Fruit fly (Drosophila melanogaster) whole organism, embryonic: Measurements from ENCODE around the gene CG15014.

Experiments
- ATbp ChIP-seq: fragments of 200-800 bp; sonication (Bioruptor generic); optimal IDR thresholded peaks from 2 replicates; lab custom pipeline; 2017; ENCODE audit warnings: missing biosample characterization, mild to moderate bottlenecking, missing genetic modification characterization, missing genetic modification reagents
- CG10366 ChIP-seq: fragments of 200-800 bp; sonication (Bioruptor generic); IDR thresholded peaks from 2 replicates; pipeline ENCODE4 v1.3.6; 2022; ENCODE audit warnings: missing biosample characterization, missing genetic modification characterization
- CG10979 ChIP-seq: fragments of 200-800 bp; sonication (Bioruptor generic); optimal IDR thresholded peaks from 2 replicates; lab custom pipeline; 2018; ENCODE audit warnings: missing biosample characterization, mild to moderate bottlenecking, missing genetic modification characterization, moderate library complexity
- CG12236 ChIP-seq: fragments of 200-800 bp; sonication (Bioruptor generic); optimal IDR thresholded peaks from 2 replicates; lab custom pipeline; 2016; ENCODE audit warnings: missing biosample characterization, missing genetic modification characterization
- CG13296 ChIP-seq: fragments of 200-800 bp; sonication (Bioruptor generic); optimal IDR thresholded peaks from 3 replicates; lab custom pipeline; 2018; ENCODE audit warnings: missing biosample characterization, mild to moderate bottlenecking, missing genetic modification characterization
- CG13424 ChIP-seq: fragments of 200-800 bp; sonication (Bioruptor generic); optimal IDR thresholded peaks from 2 replicates; lab custom pipeline; 2019; ENCODE audit warnings: missing biosample characterization, mild to moderate bottlenecking, missing genetic modification characterization, moderate library complexity
- CG15011 ChIP-seq: fragments of 200-800 bp; sonication (Bioruptor generic); optimal IDR thresholded peaks from 3 replicates; lab custom pipeline; 2018; ENCODE audit warnings: missing biosample characterization, mild to moderate bottlenecking, missing genetic modification characterization
- CG15601 ChIP-seq: fragments of 200-800 bp; sonication (Bioruptor generic); optimal IDR thresholded peaks from 3 replicates; lab custom pipeline; 2019; ENCODE audit warnings: missing biosample characterization, mild to moderate bottlenecking, missing genetic modification characterization, moderate library complexity
- CG17829 ChIP-seq: fragments of 200-800 bp; optimal IDR thresholded peaks from 2 replicates; lab custom pipeline; 2019; ENCODE audit warnings: missing biosample characterization, mild to moderate bottlenecking, missing genetic modification characterization, moderate library complexity
- CG18262 ChIP-seq: fragments of 200-800 bp; optimal IDR thresholded peaks from 3 replicates; lab custom pipeline; 2019; ENCODE audit warnings: missing biosample characterization, mild to moderate bottlenecking, missing genetic modification characterization, moderate library complexity
- CG18476 ChIP-seq: fragments of 200-800 bp; sonication (Bioruptor generic); optimal IDR thresholded peaks from 2 replicates; lab custom pipeline; 2016; ENCODE audit warnings: missing biosample characterization, mild to moderate bottlenecking, missing genetic modification characterization
- CG32767 ChIP-seq: fragments of 200-800 bp; sonication (Bioruptor generic); IDR thresholded peaks from 2 replicates; pipeline ENCODE4 v1.3.6; 2022; ENCODE audit warnings: missing biosample characterization, missing genetic modification characterization
- CG32772 ChIP-seq: fragments of 200-800 bp; sonication (Bioruptor generic); IDR thresholded peaks from 2 replicates; pipeline ENCODE4 v1.3.6; 2022; ENCODE audit warnings: missing biosample characterization, missing genetic modification characterization
- CG3726 ChIP-seq: fragments of 200-800 bp; sonication (Bioruptor generic); IDR thresholded peaks from 3 replicates; pipeline ENCODE4, ENCODE4 v1.3.6; 2022; ENCODE audit warnings: missing biosample characterization, missing genetic modification characterization
- CG3995 ChIP-seq: fragments of 200-800 bp; sonication (Bioruptor generic); optimal IDR thresholded peaks from 3 replicates; lab custom pipeline; 2016; ENCODE audit warnings: missing biosample characterization, missing genetic modification characterization
- CG8290 ChIP-seq, 3 experiments: fragments of 200-800 bp; sonication (Bioruptor generic); optimal IDR thresholded peaks; 2 replicates each; lab custom pipeline; 2016 to 2019; ENCODE audit warnings: missing biosample characterization in 3 of 3, missing genetic modification characterization in 3 of 3, mild to moderate bottlenecking in 2 of 3, moderate library complexity in 1 of 3
- CG8944 ChIP-seq: fragments of 200-800 bp; sonication (Bioruptor generic); optimal IDR thresholded peaks from 3 replicates; lab custom pipeline; 2016; ENCODE audit warnings: missing biosample characterization, missing genetic modification characterization
- CG9727 ChIP-seq: fragments of 200-800 bp; sonication (Bioruptor generic); optimal IDR thresholded peaks from 3 replicates; lab custom pipeline; 2017; ENCODE audit warnings: missing biosample characterization, mild to moderate bottlenecking, missing genetic modification characterization
- Dll ChIP-seq: fragments of 200-800 bp; sonication (Bioruptor generic); IDR thresholded peaks from 4 replicates; pipeline ENCODE4 v1.3.6; 2022; ENCODE audit warnings: missing biosample characterization, missing genetic modification characterization; ENCODE audit not compliant: partially characterized antibody
- HmgD ChIP-seq: fragments of 200-800 bp; sonication (Bioruptor generic); optimal IDR thresholded peaks from 3 replicates; lab custom pipeline; 2016; ENCODE audit warnings: missing biosample characterization, missing genetic modification characterization
- HmgZ ChIP-seq: fragments of 200-800 bp; sonication (Bioruptor generic); optimal IDR thresholded peaks from 2 replicates; lab custom pipeline; 2018; ENCODE audit warnings: missing biosample characterization, mild to moderate bottlenecking, missing genetic modification characterization
- Hr51 ChIP-seq, 2 experiments: fragments of 200-800 bp; sonication (Bioruptor generic); optimal IDR thresholded peaks; 2 replicates in 1 of 2; 3 replicates in 1 of 2; lab custom pipeline; 2016 to 2018; ENCODE audit warnings: missing biosample characterization in 2 of 2, missing genetic modification characterization in 2 of 2, mild to moderate bottlenecking in 1 of 2, moderate library complexity in 1 of 2
- Med ChIP-seq: fragments of 200-800 bp; sonication (Bioruptor generic); peaks from one replicate; lab custom pipeline; 2016; ENCODE audit warnings: missing biosample characterization, missing genetic modification characterization, mild to moderate bottlenecking, inconsistent platforms, moderate library complexity
- Myb ChIP-seq: fragments of 200-800 bp; sonication (Bioruptor generic); optimal IDR thresholded peaks from 2 replicates; lab custom pipeline; 2016; ENCODE audit warnings: missing biosample characterization, missing genetic modification characterization
- NfI ChIP-seq: fragments of 200-800 bp; sonication (Bioruptor generic); optimal IDR thresholded peaks from 3 replicates; lab custom pipeline; 2018; ENCODE audit warnings: missing biosample characterization, mild to moderate bottlenecking, missing genetic modification characterization, moderate library complexity
- PHDP ChIP-seq: fragments of 200-800 bp; sonication (Bioruptor generic); optimal IDR thresholded peaks from 3 replicates; lab custom pipeline; 2018; ENCODE audit warnings: missing biosample characterization, mild to moderate bottlenecking, missing genetic modification characterization, moderate library complexity
- Sox100B ChIP-seq: fragments of 200-800 bp; sonication (Bioruptor generic); optimal IDR thresholded peaks from 3 replicates; lab custom pipeline; 2018; ENCODE audit warnings: missing biosample characterization, mild to moderate bottlenecking, missing genetic modification characterization
- Stat92E ChIP-seq, 3 experiments: fragments of >200 bp in 2 of 3; fragments of 200-800 bp in 1 of 3; sonication (Bioruptor generic) in 1 of 3; optimal IDR thresholded peaks; 2 replicates each; lab custom pipeline; 2017 to 2019; ENCODE audit warnings: missing biosample characterization in 3 of 3, missing genetic modification characterization in 3 of 3, mild to moderate bottlenecking in 1 of 3, moderate library complexity in 1 of 3
- ara ChIP-seq: fragments of 200-800 bp; sonication (Bioruptor generic); IDR thresholded peaks from 2 replicates; pipeline ENCODE4 v1.3.6; 2022; ENCODE audit warnings: missing biosample characterization, missing genetic modification characterization
- ato ChIP-seq: fragments of 200-800 bp; sonication (Bioruptor generic); IDR thresholded peaks from 2 replicates; pipeline ENCODE4 v1.3.6; 2022; ENCODE audit warnings: missing biosample characterization, missing genetic modification characterization; ENCODE audit not compliant: partially characterized antibody
- az2 ChIP-seq: fragments of 200-800 bp; sonication (Bioruptor generic); optimal IDR thresholded peaks from 3 replicates; lab custom pipeline; 2016; ENCODE audit warnings: missing biosample characterization, missing genetic modification characterization
- bbx ChIP-seq: fragments of 200-800 bp; sonication (Bioruptor generic); IDR thresholded peaks from 2 replicates; pipeline ENCODE4 v1.3.6; 2022; ENCODE audit warnings: missing biosample characterization, missing genetic modification characterization; ENCODE audit not compliant: partially characterized antibody
- bigmax ChIP-seq: fragments of 200-800 bp; sonication (Bioruptor generic); optimal IDR thresholded peaks from 2 replicates; lab custom pipeline; 2018; ENCODE audit warnings: missing biosample characterization, mild to moderate bottlenecking, missing genetic modification characterization
- btn ChIP-seq: fragments of 200-800 bp; sonication (Bioruptor generic); optimal IDR thresholded peaks from 2 replicates; lab custom pipeline; 2016; ENCODE audit warnings: missing biosample characterization, missing genetic modification characterization
- corto ChIP-seq: fragments of 200-800 bp; sonication (Bioruptor generic); optimal IDR thresholded peaks from 2 replicates; lab custom pipeline; 2016; ENCODE audit warnings: missing biosample characterization, mild to moderate bottlenecking, missing genetic modification characterization, moderate library complexity
- fu2 ChIP-seq: fragments of 200-800 bp; sonication (Bioruptor generic); optimal IDR thresholded peaks from 2 replicates; lab custom pipeline; 2016; ENCODE audit warnings: missing biosample characterization, missing genetic modification characterization
- gcm ChIP-seq: fragments of 200-800 bp; sonication (Bioruptor generic); optimal IDR thresholded peaks from 2 replicates; lab custom pipeline; 2019; ENCODE audit warnings: missing biosample characterization, mild to moderate bottlenecking, missing genetic modification characterization, moderate library complexity
- gem ChIP-seq: fragments of 200-800 bp; sonication (Bioruptor generic); optimal IDR thresholded peaks from 2 replicates; lab custom pipeline; 2019; ENCODE audit warnings: missing biosample characterization, mild to moderate bottlenecking, missing genetic modification characterization, moderate library complexity
- grau ChIP-seq: fragments of 200-800 bp; optimal IDR thresholded peaks from 3 replicates; lab custom pipeline; 2019; ENCODE audit warnings: missing biosample characterization, mild to moderate bottlenecking, missing genetic modification characterization, moderate library complexity
- inv ChIP-seq: fragments of 200-800 bp; sonication (Bioruptor generic); IDR thresholded peaks from 2 replicates; pipeline ENCODE4 v1.3.6; 2022; ENCODE audit warnings: missing biosample characterization, missing genetic modification characterization; ENCODE audit not compliant: partially characterized antibody
- kni ChIP-seq: fragments of 200-800 bp; sonication (Bioruptor generic); optimal IDR thresholded peaks from 3 replicates; lab custom pipeline; 2017; ENCODE audit warnings: mild to moderate bottlenecking, missing biosample characterization, missing genetic modification reagents, missing genetic modification characterization
- lilli ChIP-seq: fragments of 200-800 bp; sonication (Bioruptor generic); optimal IDR thresholded peaks from 3 replicates; lab custom pipeline; 2016; ENCODE audit warnings: missing biosample characterization, missing genetic modification characterization
- phol ChIP-seq: fragments of 200-800 bp; sonication (Bioruptor generic); optimal IDR thresholded peaks from 3 replicates; lab custom pipeline; 2018; ENCODE audit warnings: missing biosample characterization, mild to moderate bottlenecking, missing genetic modification characterization, moderate library complexity
- pzg ChIP-seq: fragments of 200-800 bp; sonication (Bioruptor generic); optimal IDR thresholded peaks from 3 replicates; lab custom pipeline; 2018; ENCODE audit warnings: missing biosample characterization, mild to moderate bottlenecking, missing genetic modification characterization, moderate library complexity
- sc ChIP-seq, 3 experiments: fragments of >200 bp in 2 of 3; fragments of 200-800 bp in 1 of 3; sonication (Bioruptor generic) in 1 of 3; optimal IDR thresholded peaks; 2 replicates in 2 of 3; 3 replicates in 1 of 3; lab custom pipeline; 2017; ENCODE audit warnings: mild to moderate bottlenecking in 1 of 3, missing biosample characterization in 1 of 3, missing genetic modification characterization in 1 of 3, missing genetic modification reagents in 1 of 3
- sens ChIP-seq: fragments of 200-800 bp; sonication (Bioruptor generic); peaks from one replicate; lab custom pipeline; 2016; ENCODE audit warnings: missing biosample characterization, missing genetic modification characterization
- sisA ChIP-seq: fragments of 200-800 bp; sonication (Bioruptor generic); IDR thresholded peaks from 2 replicates; pipeline ENCODE4 v1.3.6; 2022; ENCODE audit warnings: missing biosample characterization, missing genetic modification characterization
- slbo ChIP-seq: fragments of 200-800 bp; sonication (Bioruptor generic); IDR thresholded peaks from 2 replicates; pipeline ENCODE4 v1.3.6; 2022; ENCODE audit warnings: missing biosample characterization, missing genetic modification characterization
- sob ChIP-seq: fragments of 200-800 bp; sonication (Bioruptor generic); IDR thresholded peaks from 2 replicates; pipeline ENCODE4 v1.3.6; 2022; ENCODE audit warnings: missing biosample characterization, missing genetic modification characterization
- usp ChIP-seq: fragments of >200 bp; optimal IDR thresholded peaks from 2 replicates; lab custom pipeline; 2017; ENCODE audit warnings: missing biosample characterization, missing genetic modification characterization

CG15014 gene

dm6 chr3L:4310604-4311003, 11.5 kb downstream of the CG15014 start (continued):
- TF ChIP-seq Stat92E (GFP tag; optimal IDR thresholded peaks at IDR 0.05; lab: Kevin White, UChicago) (no peak), CG13296 (GFP tag; lab: Kevin White, UChicago) (no peak), sob (GFP tag; lab: Robert Waterston, UW) (no peak), CG10979 (tag; lab: Kevin White, UChicago) (no peak), phol (tag; lab: Kevin White, UChicago) (no peak), CG3726 (no peak), Sox100B (GFP tag; lab: Kevin White, UChicago) (no peak), CG17829 (tag; lab: Kevin White, UChicago) (no peak), CG10366 (no peak), fu2 (GFP tag; lab: Kevin White, UChicago) (no peak), HmgZ (tag; lab: Kevin White, UChicago) (no peak), CG32772 (GFP tag; lab: Robert Waterston, UW) (no peak), gcm (GFP tag; lab: Kevin White, UChicago) (no peak), HmgD (GFP tag; lab: Kevin White, UChicago) (no peak), Med (peak; percentile 65), usp (GFP tag; lab: Kevin White, UChicago) (no peak), pzg (GFP tag; lab: Kevin White, UChicago) (no peak), sc (optimal IDR thresholded peaks at IDR 0.05; lab: Kevin White, UChicago) (no peak), sc (GFP tag; optimal IDR thresholded peaks at IDR 0.05; lab: Kevin White, UChicago) (no peak), CG9727 (GFP tag; lab: Kevin White, UChicago) (no peak), ato (GFP tag; lab: Robert Waterston, UW) (no peak), Myb (no peak), Hr51 (GFP tag; optimal IDR thresholded peaks at IDR 0.05; lab: Kevin White, UChicago) (peak in 1 of 2 experiments; percentile 10), inv (GFP tag; lab: Robert Waterston, UW) (no peak), sisA (peak; percentile 16; the same call in 1 of the 2 replicates), ara (GFP tag; lab: Robert Waterston, UW) (no peak), kni (no peak), NfI (GFP tag; lab: Kevin White, UChicago) (no peak), slbo (GFP tag; lab: Robert Waterston, UW) (no peak), bbx (GFP tag; lab: Robert Waterston, UW) (no peak), CG15011 (GFP tag; lab: Kevin White, UChicago) (no peak), Dll (GFP tag; lab: Robert Waterston, UW) (no peak), PHDP (tag; lab: Kevin White, UChicago) (no peak), CG8944 (GFP tag; lab: Kevin White, UChicago) (no peak), sens (peak; percentile 61), CG15601 (no peak), CG32767 (no peak), CG12236 (GFP tag; lab: Kevin White, UChicago) (no peak), gem (tag; lab: Kevin White, UChicago) (peak; percentile 22), lilli (GFP tag; lab: Kevin White, UChicago) (no peak), CG13424 (tag; lab: Kevin White, UChicago) (no peak), CG8290 (GFP tag; optimal IDR thresholded peaks at IDR 0.05; lab: Kevin White, UChicago) (no peak), CG8290 (tag; optimal IDR thresholded peaks at IDR 0.05; lab: Kevin White, UChicago) (no peak), CG18476 (GFP tag; lab: Kevin White, UChicago) (no peak), grau (tag; lab: Kevin White, UChicago) (no peak), CG18262 (tag; lab: Kevin White, UChicago) (no peak), corto (GFP tag; lab: Kevin White, UChicago) (no peak), az2 (GFP tag; lab: Kevin White, UChicago) (no peak), ATbp (GFP tag; lab: Kevin White, UChicago) (peak; percentile 21), btn (GFP tag; lab: Kevin White, UChicago) (no peak), bigmax (GFP tag; lab: Kevin White, UChicago) (no peak), CG3995 (no peak)
